Fruit fly (Drosophila melanogaster): ENCODE data around the gene SclB.

DNA sequence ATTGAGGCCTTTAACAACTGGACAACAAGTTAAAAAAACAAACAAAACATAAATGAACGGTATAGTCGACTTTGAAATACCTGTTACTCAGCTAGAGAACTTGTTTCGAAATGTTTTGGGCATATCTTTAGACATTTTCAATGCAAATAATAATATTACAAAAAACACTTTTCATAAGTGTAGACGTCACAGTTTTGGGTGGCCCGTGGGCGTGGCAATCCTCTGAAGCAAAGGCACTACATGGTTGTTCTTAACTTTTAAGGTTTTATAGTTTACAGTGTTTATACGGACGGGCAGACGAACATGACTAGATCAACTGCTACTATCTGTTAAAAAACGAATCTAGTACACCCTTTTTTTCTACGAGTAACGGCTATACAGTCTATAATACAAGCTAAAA, 4.7 kb downstream of the SclB start:
- peak; percentile 11 for TF ChIP-seq OdsH (GFP tag; optimal IDR thresholded peaks at IDR 0.05)
- no peak for TF ChIP-seq CG10669 (GFP tag; optimal IDR thresholded peaks at IDR 0.05)
- TF ChIP-seq Lpt (GFP tag; optimal IDR thresholded peaks at IDR 0.05), result no peak
- no peak for TF ChIP-seq CG3032 (tag; optimal IDR thresholded peaks at IDR 0.05)
- TF ChIP-seq CG9139 (GFP tag; optimal IDR thresholded peaks at IDR 0.05), result no peak
- peak; percentile 48 for TF ChIP-seq CG31627 (GFP tag; optimal IDR thresholded peaks at IDR 0.05)
- no peak for TF ChIP-seq CG8319 (GFP tag; optimal IDR thresholded peaks at IDR 0.05)
- TF ChIP-seq CG8119 (GFP tag; IDR thresholded peaks at IDR 0.05), result peak; percentile 35; the same call in 2 of the 3 replicates
- TF ChIP-seq Gug (GFP tag; IDR thresholded peaks at IDR 0.05), result no peak
- peak; percentile 47 for TF ChIP-seq topi (GFP tag; optimal IDR thresholded peaks at IDR 0.05)
